Worm (Caenorhabditis elegans) whole organism, young adult: ENCODE measurements around the gene dhps-1.

Source experiments
- ama-1 ChIP-seq, 3 experiments: fragments of 150-350 bp in 1 of 3; sonication (generic microtip) in 2 of 3; optimal IDR thresholded peaks; 2 replicates each; lab custom pipeline; 2014 to 2018; ENCODE audit warnings: missing biosample characterization in 2 of 3, missing genetic modification characterization in 2 of 3, missing genetic modification reagents in 2 of 3
- athp-1 ChIP-seq: sonication (generic microtip); optimal IDR thresholded peaks from 2 replicates; lab custom pipeline; 2017; ENCODE audit warnings: mild to moderate bottlenecking, missing genetic modification characterization, missing compliant biosample characterization
- ceh-40 ChIP-seq: fragments of 200-800 bp; sonication (Bioruptor generic); IDR thresholded peaks from 2 replicates; pipeline ENCODE4 v1.3.6; 2022; ENCODE audit warnings: missing genetic modification characterization, missing compliant biosample characterization
- fkh-3 ChIP-seq: sonication (generic microtip); optimal IDR thresholded peaks from 2 replicates; lab custom pipeline; 2016; ENCODE audit warnings: mild to moderate bottlenecking, missing genetic modification characterization, missing compliant biosample characterization
- hmg-20 ChIP-seq: fragments of 200-800 bp; sonication (Bioruptor generic); IDR thresholded peaks from 2 replicates; pipeline ENCODE4 v1.3.6; 2022; ENCODE audit warnings: missing genetic modification reagents, missing genetic modification characterization, missing compliant biosample characterization
- tbp1 ChIP-seq: fragments of 200-800 bp; sonication (Bioruptor generic); optimal IDR thresholded peaks from 2 replicates; lab custom pipeline; 2018; ENCODE audit warnings: mild to moderate bottlenecking, missing genetic modification characterization, missing compliant biosample characterization
- tbx-9 ChIP-seq: sonication (generic microtip); optimal IDR thresholded peaks from 2 replicates; lab custom pipeline; 2016; ENCODE audit warnings: borderline replicate concordance, missing genetic modification characterization, inconsistent platforms, missing compliant biosample characterization
- unc-62 ChIP-seq: fragments of 150-350 bp; optimal IDR thresholded peaks from 2 replicates; lab custom pipeline; 2014; ENCODE audit warnings: missing biosample characterization, missing genetic modification reagents, missing genetic modification characterization
- ztf-22 ChIP-seq: fragments of 200-800 bp; sonication (Bioruptor generic); optimal IDR thresholded peaks from 2 replicates; lab custom pipeline; 2018; ENCODE audit warnings: mild to moderate bottlenecking, missing genetic modification characterization, moderate library complexity, missing compliant biosample characterization

DNA sequence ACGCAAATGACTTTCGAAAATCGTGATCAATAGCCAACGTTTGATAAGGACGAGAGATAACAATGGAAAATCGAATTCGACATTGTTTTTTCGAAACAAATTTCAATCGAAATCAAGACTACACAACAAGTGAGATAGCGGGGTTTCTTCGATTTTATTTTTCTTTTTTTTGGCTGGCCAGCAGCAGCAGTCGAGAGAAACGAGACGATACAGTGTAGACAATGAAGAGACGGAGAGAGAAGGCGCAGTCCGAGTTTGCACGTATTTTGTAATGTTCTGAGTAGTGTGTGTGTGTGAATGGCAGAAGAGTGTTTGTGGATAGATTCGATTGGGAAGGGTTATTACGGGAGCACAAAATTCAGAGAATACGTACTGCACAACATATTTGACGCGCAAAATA is 47.4 kb downstream of the dhps-1 start:
- TF ChIP-seq athp-1 (tag; lab: Kevin White, UChicago): no peak
- TF ChIP-seq fkh-3: no peak
- TF ChIP-seq ama-1 (optimal IDR thresholded peaks at IDR 0.05; lab: Kevin White, UChicago): peak; percentile 20
- no peak for TF ChIP-seq ama-1 (GFP tag; optimal IDR thresholded peaks at IDR 0.05; lab: Kevin White, UChicago)
- TF ChIP-seq tbx-9: no peak
- TF ChIP-seq hmg-20 (GFP tag; lab: Robert Waterston, UW): no peak
- no peak for TF ChIP-seq unc-62
- peak; percentile 15 for TF ChIP-seq tbp1
- TF ChIP-seq ceh-40 (GFP tag; lab: Robert Waterston, UW): no peak
- no peak for TF ChIP-seq ztf-22 (GFP tag; lab: Kevin White, UChicago)
